Fruit fly (Drosophila melanogaster): ENCODE results near the gene CG3961.

- TF ChIP-seq EcR (GFP tag; optimal IDR thresholded peaks at IDR 0.05), result no peak
- TF ChIP-seq CG8478 (optimal IDR thresholded peaks at IDR 0.05), result no peak
- TF ChIP-seq Dll (optimal IDR thresholded peaks at IDR 0.05), result no peak
Measured at dm6 chr3L:18853439-18853838, 36.8 kb downstream of the CG3961 start.
